Worm (Caenorhabditis elegans): ENCODE data around the gene B0244.10.

DNA sequence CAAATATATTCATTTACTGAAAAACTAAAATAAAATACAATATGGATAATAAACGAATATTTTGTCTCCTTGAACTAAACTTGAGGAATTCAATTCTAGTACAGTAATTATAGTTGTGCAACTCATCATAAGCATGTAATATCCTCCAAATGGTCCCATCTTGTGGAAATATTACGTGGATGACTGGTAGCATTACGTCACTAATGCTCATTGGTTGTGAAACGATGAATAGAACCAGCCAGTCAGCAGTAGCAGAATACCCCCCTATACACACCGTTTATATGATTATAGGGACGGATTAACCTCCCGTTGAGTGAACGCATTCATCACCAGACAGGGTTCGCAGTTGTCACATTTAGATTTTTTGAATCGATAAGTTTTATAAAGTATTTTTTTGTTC lies 16.6 kb upstream of the B0244.10 start:
- no peak for TF ChIP-seq nhr-71 (tag; optimal IDR thresholded peaks at IDR 0.05)
- TF ChIP-seq C04F5.9 (tag; optimal IDR thresholded peaks at IDR 0.05), result no peak

All from whole organism, L1 larva.